Fruit fly (Drosophila melanogaster) whole organism, wandering third instar larva: ENCODE data around the gene CG13926.

Source experiments
- Abd-B ChIP-seq: fragments of >200 bp; optimal IDR thresholded peaks from 2 replicates; lab custom pipeline; 2017; ENCODE audit warnings: missing biosample characterization, missing genetic modification characterization
- Hnf4 ChIP-seq: fragments of 200-800 bp; sonication (Bioruptor generic); optimal IDR thresholded peaks from 2 replicates; lab custom pipeline; 2016; ENCODE audit warnings: missing biosample characterization, mild to moderate bottlenecking, missing genetic modification characterization
- Sp1 ChIP-seq: fragments of 200-800 bp; sonication (Bioruptor generic); optimal IDR thresholded peaks from 3 replicates; lab custom pipeline; 2019; ENCODE audit warnings: missing biosample characterization, mild to moderate bottlenecking, missing genetic modification characterization, moderate library complexity
- Vsx2 ChIP-seq: fragments of 200-300, 225-300 bp; sonication (Bioruptor generic); optimal IDR thresholded peaks from 2 replicates; lab custom pipeline; 2018; ENCODE audit warnings: missing biosample characterization, missing genetic modification characterization; ENCODE audit not compliant: partially characterized antibody
- foxo ChIP-seq, 2 experiments: fragments of 200-800 bp; sonication (Bioruptor generic); optimal IDR thresholded peaks; 2 replicates in 1 of 2; 3 replicates in 1 of 2; lab custom pipeline; 2016 to 2017; ENCODE audit warnings: missing biosample characterization in 2 of 2, missing genetic modification characterization in 2 of 2
- usp ChIP-seq: fragments of >200 bp; optimal IDR thresholded peaks from 2 replicates; lab custom pipeline; 2017; ENCODE audit warnings: missing biosample characterization, missing genetic modification characterization
- woc ChIP-seq: sonication (Bioruptor generic); optimal IDR thresholded peaks from 2 replicates; lab custom pipeline; 2016; ENCODE audit warnings: missing biosample characterization, mild to moderate bottlenecking, missing genetic modification characterization

dm6 chr3L:1602064-1602832 is 15.7 kb downstream of the CG13926 start, which contains the start of gene CG12104:
- TF ChIP-seq Sp1 (GFP tag; lab: Kevin White, UChicago) (no peak), foxo (GFP tag; optimal IDR thresholded peaks at IDR 0.05; lab: Kevin White, UChicago) (peak in 1 of 2 experiments; percentile 11), woc (GFP tag; lab: Kevin White, UChicago) (no peak), usp (no peak), Vsx2 (GFP tag; lab: Kevin White, UChicago) (no peak), Abd-B (GFP tag; lab: Kevin White, UChicago) (no peak), Hnf4 (GFP tag; lab: Kevin White, UChicago) (no peak)
